Worm (Caenorhabditis elegans) whole organism, L4 larva: ENCODE measurements around the gene rig-3.

Experiments
- D1046.2 ChIP-seq: fragments of 200-800 bp; sonication (Bioruptor generic); IDR thresholded peaks from 2 replicates; pipeline ENCODE4 v1.3.6; 2022; ENCODE audit warnings: missing genetic modification characterization, missing compliant biosample characterization
- F10B5.3 ChIP-seq: sonication (generic microtip); optimal IDR thresholded peaks from 2 replicates; lab custom pipeline; 2016; ENCODE audit warnings: mild to moderate bottlenecking, missing genetic modification characterization, missing compliant biosample characterization
- F26F4.8 ChIP-seq: fragments of 200-800 bp; sonication (Bioruptor generic); conservative IDR thresholded peaks from 2 replicates; pipeline ENCODE4 v1.3.6; 2022; ENCODE audit warnings: missing genetic modification characterization, missing compliant biosample characterization
- F49E8.2 ChIP-seq: sonication (generic microtip); optimal IDR thresholded peaks from 2 replicates; lab custom pipeline; 2016; ENCODE audit warnings: missing compliant biosample characterization, mild to moderate bottlenecking, missing genetic modification characterization, borderline replicate concordance
- ZK337.2 ChIP-seq: fragments of 200-800 bp; sonication (Bioruptor generic); IDR thresholded peaks from 2 replicates; pipeline ENCODE4 v1.3.6; 2022; ENCODE audit warnings: missing genetic modification reagents, missing genetic modification characterization, missing compliant biosample characterization
- aha-1 ChIP-seq: fragments of 150-350 bp; peaks from one replicate; lab custom pipeline; 2014; ENCODE audit warnings: missing biosample characterization, missing genetic modification characterization
- arid-1 ChIP-seq: fragments of 200-800 bp; sonication (Bioruptor generic); conservative IDR thresholded peaks from 2 replicates; pipeline ENCODE4 v1.3.6; 2022; ENCODE audit warnings: missing genetic modification reagents, missing genetic modification characterization, missing compliant biosample characterization
- ceh-62 ChIP-seq: sonication (generic microtip); optimal IDR thresholded peaks from 2 replicates; lab custom pipeline; 2017; ENCODE audit warnings: missing biosample characterization, missing genetic modification characterization
- ceh-82 ChIP-seq: sonication (generic microtip); optimal IDR thresholded peaks from 2 replicates; lab custom pipeline; 2017; ENCODE audit warnings: missing biosample characterization, missing genetic modification characterization
- daf-12 ChIP-seq: fragments of 150-350 bp; optimal IDR thresholded peaks from 2 replicates; lab custom pipeline; 2014; ENCODE audit warnings: missing biosample characterization, missing genetic modification reagents, missing genetic modification characterization
- daf-16 ChIP-seq, 3 experiments: sonication (generic microtip); optimal IDR thresholded peaks; 2 replicates each; lab custom pipeline; 2016 to 2017; ENCODE audit warnings: missing genetic modification characterization in 3 of 3, missing genetic modification reagents in 3 of 3, mild to moderate bottlenecking in 2 of 3, missing compliant biosample characterization in 2 of 3, missing biosample characterization in 1 of 3, moderate library complexity in 1 of 3
- dmd-6 ChIP-seq: fragments of 200-800 bp; sonication (Bioruptor generic); IDR thresholded peaks from 2 replicates; pipeline ENCODE4 v1.3.6; 2022; ENCODE audit warnings: missing genetic modification reagents, missing genetic modification characterization, missing compliant biosample characterization
- dmd-8 ChIP-seq: fragments of 200-800 bp; sonication (Bioruptor generic); IDR thresholded peaks from 2 replicates; pipeline ENCODE4 v1.3.6; 2022; ENCODE audit warnings: missing genetic modification characterization, missing compliant biosample characterization
- dpl-1 ChIP-seq: fragments of 150-350 bp; optimal IDR thresholded peaks from 2 replicates; lab custom pipeline; 2014; ENCODE audit warnings: missing biosample characterization, missing genetic modification reagents, missing genetic modification characterization
- dve-1 ChIP-seq: sonication (generic microtip); optimal IDR thresholded peaks from 2 replicates; lab custom pipeline; 2017; ENCODE audit warnings: antibody characterized with exemption, mild to moderate bottlenecking, missing genetic modification characterization, missing compliant biosample characterization; ENCODE audit not compliant: insufficient read depth
- fos-1 ChIP-seq: fragments of 150-350 bp; optimal IDR thresholded peaks from 2 replicates; lab custom pipeline; 2014; ENCODE audit warnings: missing biosample characterization, missing genetic modification characterization
- hlh-30 ChIP-seq: sonication (generic microtip); optimal IDR thresholded peaks from 2 replicates; lab custom pipeline; 2017; ENCODE audit warnings: antibody characterized with exemption, mild to moderate bottlenecking, missing genetic modification characterization, missing compliant biosample characterization; ENCODE audit not compliant: insufficient read depth
- hmg-1.1 ChIP-seq: fragments of 200-800 bp; sonication (Bioruptor generic); IDR thresholded peaks from 2 replicates; pipeline ENCODE4 v1.3.6; 2022; ENCODE audit warnings: missing genetic modification reagents, missing genetic modification characterization, missing compliant biosample characterization
- jun-1 ChIP-seq: fragments of 150-350 bp; optimal IDR thresholded peaks from 2 replicates; lab custom pipeline; 2014; ENCODE audit warnings: missing biosample characterization, missing genetic modification reagents, missing genetic modification characterization
- lin-13 ChIP-seq: fragments of 150-350 bp; optimal IDR thresholded peaks from 2 replicates; lab custom pipeline; 2014; ENCODE audit warnings: missing biosample characterization, missing genetic modification reagents, missing genetic modification characterization
- madf-5 ChIP-seq, 2 experiments: fragments of 200-800 bp; sonication (Bioruptor generic); IDR thresholded peaks; 2 replicates each; pipeline ENCODE4 v1.3.6; 2022; ENCODE audit warnings: missing compliant biosample characterization in 2 of 2, missing genetic modification characterization in 2 of 2
- mdl-1 ChIP-seq, 2 experiments: fragments of 150-350 bp in 1 of 2; sonication (generic microtip) in 1 of 2; optimal IDR thresholded peaks; 2 replicates each; lab custom pipeline; 2014 to 2017; ENCODE audit warnings: missing biosample characterization in 2 of 2, missing genetic modification characterization in 2 of 2
- mdt-29 ChIP-seq: fragments of 200-800 bp; sonication (Bioruptor generic); IDR thresholded peaks from 2 replicates; pipeline ENCODE4 v1.3.6; 2022; ENCODE audit warnings: missing genetic modification reagents, missing genetic modification characterization, missing compliant biosample characterization
- mep-1 ChIP-seq: fragments of 150-350 bp; sonication (generic microtip); optimal IDR thresholded peaks from 3 replicates; lab custom pipeline; 2014; ENCODE audit warnings: missing biosample characterization, missing genetic modification characterization
- nhr-11 ChIP-seq: fragments of 150-350 bp; optimal IDR thresholded peaks from 2 replicates; lab custom pipeline; 2014; ENCODE audit warnings: missing biosample characterization, missing genetic modification characterization
- nhr-237 ChIP-seq: sonication (generic microtip); optimal IDR thresholded peaks from 2 replicates; lab custom pipeline; 2017; ENCODE audit warnings: missing biosample characterization, missing genetic modification characterization
- nhr-25 ChIP-seq: sonication (generic microtip); optimal IDR thresholded peaks from 2 replicates; lab custom pipeline; 2017; ENCODE audit warnings: missing genetic modification characterization, mild to moderate bottlenecking, missing compliant biosample characterization, antibody characterized with exemption, moderate library complexity, borderline replicate concordance; ENCODE audit not compliant: insufficient read depth
- nhr-42 ChIP-seq: fragments of 200-800 bp; sonication (Bioruptor generic); IDR thresholded peaks from 2 replicates; pipeline ENCODE4 v1.3.6; 2022; ENCODE audit warnings: missing genetic modification characterization, missing compliant biosample characterization
- nhr-6 ChIP-seq: fragments of 150-350 bp; optimal IDR thresholded peaks from 2 replicates; lab custom pipeline; 2014; ENCODE audit warnings: missing biosample characterization, missing genetic modification characterization
- php-3 ChIP-seq: fragments of 200-800 bp; sonication (Bioruptor generic); IDR thresholded peaks from 2 replicates; pipeline ENCODE4 v1.3.6; 2022; ENCODE audit warnings: missing genetic modification reagents, missing genetic modification characterization, missing compliant biosample characterization
- pqm-1 ChIP-seq: sonication (generic microtip); optimal IDR thresholded peaks from 2 replicates; lab custom pipeline; 2017; ENCODE audit warnings: missing biosample characterization, missing genetic modification characterization
- spr-3 ChIP-seq: fragments of 200-800 bp; sonication (Bioruptor generic); optimal IDR thresholded peaks from 2 replicates; lab custom pipeline; 2018; ENCODE audit warnings: mild to moderate bottlenecking, missing genetic modification characterization, missing compliant biosample characterization
- tra-1 ChIP-seq: fragments of 200-800 bp; sonication (Bioruptor generic); IDR thresholded peaks from 2 replicates; pipeline ENCODE4 v1.3.6; 2022; ENCODE audit warnings: missing genetic modification reagents, missing genetic modification characterization, missing compliant biosample characterization
- unc-62 ChIP-seq, 3 experiments: fragments of 150-350 bp in 1 of 3; sonication (generic microtip); optimal IDR thresholded peaks in 2 of 3; peaks in 1 of 3; 1 replicate in 1 of 3; 2 replicates in 2 of 3; lab custom pipeline; 2014 to 2017; ENCODE audit warnings: missing biosample characterization in 3 of 3, missing genetic modification characterization in 3 of 3, missing genetic modification reagents in 3 of 3, missing genotype in 1 of 3
- vab-7 ChIP-seq: fragments of 200-800 bp; sonication (Bioruptor generic); IDR thresholded peaks from 2 replicates; pipeline ENCODE4 v1.3.6; 2022; ENCODE audit warnings: missing genetic modification reagents, missing genetic modification characterization, missing compliant biosample characterization
- zag-1 ChIP-seq: fragments of 150-350 bp; optimal IDR thresholded peaks from 2 replicates; lab custom pipeline; 2014; ENCODE audit warnings: missing biosample characterization, missing genetic modification characterization

The rig-3 gene

ce11 chrX:6825840-6826239 is 27.6 kb upstream of the rig-3 start, which contains the start of gene F41B4.1 (continued):
- no peak for TF ChIP-seq nhr-6
- no peak for TF ChIP-seq daf-12 (tag; lab: Kevin White, UChicago)
- no peak for TF ChIP-seq vab-7 (GFP tag; lab: Robert Waterston, UW)
- TF ChIP-seq ceh-62 (tag; lab: Kevin White, UChicago) = no peak
- no peak for TF ChIP-seq mdt-29
- TF ChIP-seq madf-5 (GFP tag; IDR thresholded peaks at IDR 0.05; lab: Robert Waterston, UW) = no peak
- no peak for TF ChIP-seq spr-3 (GFP tag; lab: Kevin White, UChicago)
- TF ChIP-seq D1046.2 = no peak
- TF ChIP-seq php-3 (GFP tag; lab: Robert Waterston, UW) = no peak
- no peak for TF ChIP-seq nhr-237
- TF ChIP-seq lin-13 (GFP tag; lab: Kevin White, UChicago) = no peak
- peak in 1 of 2 experiments; percentile 82 for TF ChIP-seq daf-16 (GFP tag; optimal IDR thresholded peaks at IDR 0.05; lab: Kevin White, UChicago)
- TF ChIP-seq daf-16 (tag; optimal IDR thresholded peaks at IDR 0.05; lab: Kevin White, UChicago) = no peak
- TF ChIP-seq ZK337.2 (GFP tag; lab: Robert Waterston, UW) = 0 out of 2 replicates have a peak, but pooled peaks have one; percentile 20
- no peak for TF ChIP-seq mep-1
- peak; percentile 55 for TF ChIP-seq nhr-11 (tag; lab: Kevin White, UChicago)
- no peak for TF ChIP-seq nhr-25 (tag; lab: Kevin White, UChicago)
- TF ChIP-seq nhr-42 (GFP tag; lab: Robert Waterston, UW) = no peak
- peak; percentile 11; the same call in 1 of the 2 replicates for TF ChIP-seq dmd-6
- no peak for TF ChIP-seq F49E8.2 (tag; lab: Kevin White, UChicago)
- TF ChIP-seq fos-1 (tag; lab: Kevin White, UChicago) = no peak
- no peak for TF ChIP-seq zag-1 (tag; lab: Kevin White, UChicago)
- no peak for TF ChIP-seq tra-1 (GFP tag; lab: Robert Waterston, UW)
- no peak for TF ChIP-seq jun-1 (tag; lab: Kevin White, UChicago)
- no peak for TF ChIP-seq F10B5.3 (tag; lab: Kevin White, UChicago)
- no peak for TF ChIP-seq arid-1 (GFP tag; lab: Robert Waterston, UW)
- TF ChIP-seq ceh-82 (tag; lab: Kevin White, UChicago) = no peak
- no peak for TF ChIP-seq F26F4.8 (GFP tag; lab: Robert Waterston, UW)
- TF ChIP-seq pqm-1 (tag; lab: Kevin White, UChicago) = no peak

- TF ChIP-seq hmg-1.1 (GFP tag; lab: Robert Waterston, UW) (no peak), dpl-1 (no peak), aha-1 (peak; percentile 57)
Observed at ce11 chrX:6835166-6835565, 18.3 kb upstream of the rig-3 start, which contains the start of gene F41B4.2. TSS of gene F41B4.2 (minus strand) at chrX:6835266.

DNA sequence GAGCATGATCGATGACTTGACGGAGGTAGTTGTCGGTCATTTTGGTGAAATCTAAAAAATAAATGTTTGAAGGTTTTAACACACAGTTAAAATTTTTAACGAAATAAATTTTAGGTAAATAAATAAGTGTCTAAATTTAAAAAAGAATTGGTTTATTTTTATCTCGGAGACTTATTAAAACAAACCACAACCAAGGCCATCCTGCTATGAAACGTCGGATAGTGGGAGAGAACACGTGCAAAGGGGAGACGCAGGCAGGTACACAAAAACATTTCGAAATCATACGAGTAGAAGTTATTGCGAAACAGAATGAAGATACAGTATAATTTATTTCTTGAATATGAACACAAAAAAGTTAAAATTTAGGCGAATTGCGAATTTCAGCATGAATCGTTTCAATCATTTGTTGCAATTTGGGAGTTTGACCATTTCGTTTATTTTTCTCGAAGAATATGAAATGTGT is 17.3 kb upstream of the rig-3 start, which contains the start of gene F41B4.3:
Gene F41B4.3, minus strand, starts transcription at position 51 of the 463 bp plus-strand sequence.
- TF ChIP-seq aha-1 (no peak), dmd-8 (no peak), hlh-30 (tag; lab: Kevin White, UChicago) (peak; percentile 69), mdt-29 (no peak), mdl-1 (tag; optimal IDR thresholded peaks at IDR 0.05; lab: Kevin White, UChicago) (peak in 1 of 2 experiments; percentile 31), unc-62 (GFP tag; optimal IDR thresholded peaks at IDR 0.05 in 1 of 2; lab: Kevin White, UChicago) (peak in 1 of 2 experiments; percentile 73), unc-62 (tag; optimal IDR thresholded peaks at IDR 0.05; lab: Kevin White, UChicago) (no peak), dve-1 (tag; lab: Kevin White, UChicago) (no peak)
